Fruit fly (Drosophila melanogaster): ENCODE data around the gene Coq6.

Coq6 gene

dm6 chr2L:5507823-5508438, 24.1 kb downstream of the Coq6 start:
- peak in 1 of 2 experiments; percentile 64 for TF ChIP-seq foxo (GFP tag; optimal IDR thresholded peaks at IDR 0.05)
- TF ChIP-seq Dfd (GFP tag; optimal IDR thresholded peaks at IDR 0.05): no peak
- TF ChIP-seq sage (GFP tag; optimal IDR thresholded peaks at IDR 0.05): no peak
- peak; percentile 16 for TF ChIP-seq HLH106 (tag; optimal IDR thresholded peaks at IDR 0.05)

DNA sequence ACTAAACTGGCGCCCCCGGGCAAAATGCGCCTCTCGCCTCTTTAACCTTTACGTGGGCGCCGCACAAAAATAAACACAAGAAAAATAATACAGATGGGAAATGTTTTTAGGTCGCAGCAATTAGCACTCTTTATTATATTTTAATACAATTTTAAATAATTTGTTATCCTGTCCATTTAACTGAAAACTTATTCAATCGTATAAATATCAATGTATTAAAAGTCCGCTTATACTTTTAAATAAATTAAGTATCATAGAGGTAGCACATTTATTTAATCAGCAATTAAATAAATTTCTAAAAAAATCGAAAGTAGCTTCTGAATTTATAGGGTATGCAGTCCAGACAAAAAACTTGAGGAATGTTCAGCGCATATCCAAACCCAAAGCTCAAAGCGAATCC, 24.9 kb downstream of the Coq6 start:
- no peak for TF ChIP-seq Mio (GFP tag; optimal IDR thresholded peaks at IDR 0.05)
- TF ChIP-seq Hr78 (GFP tag; optimal IDR thresholded peaks at IDR 0.05): no peak
- no peak for TF ChIP-seq tai (GFP tag; optimal IDR thresholded peaks at IDR 0.05)
- TF ChIP-seq sage (GFP tag; optimal IDR thresholded peaks at IDR 0.05): no peak
- TF ChIP-seq Dif (GFP tag; optimal IDR thresholded peaks at IDR 0.05; ENCODE audit: partially characterized antibody): no peak
- TF ChIP-seq Abd-B (GFP tag; optimal IDR thresholded peaks at IDR 0.05): no peak
- TF ChIP-seq Rel (GFP tag; optimal IDR thresholded peaks at IDR 0.05): no peak
- TF ChIP-seq Rel (tag; optimal IDR thresholded peaks at IDR 0.05): no peak

DNA sequence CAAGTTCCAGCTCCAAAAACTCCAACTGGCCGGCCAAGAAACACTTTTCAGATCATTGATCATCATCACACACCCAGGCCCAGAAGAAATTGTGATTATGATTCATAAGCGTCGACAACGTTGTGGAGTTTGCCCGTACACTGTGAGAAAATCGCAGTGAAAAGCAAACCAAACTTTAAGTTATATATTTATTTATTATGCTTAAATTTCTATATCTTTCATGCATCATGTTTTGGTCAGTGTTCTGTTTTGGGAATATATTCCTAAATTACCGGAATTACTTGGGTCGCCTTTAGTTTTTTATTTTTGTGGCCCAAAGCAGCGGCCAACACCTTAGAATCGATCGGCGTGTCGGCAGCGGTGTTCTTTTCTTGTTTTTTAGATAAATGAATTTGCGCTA, 26.9 kb downstream of the Coq6 start:
- TF ChIP-seq psq (GFP tag; optimal IDR thresholded peaks at IDR 0.05) (peak; percentile 30), ey (GFP tag; optimal IDR thresholded peaks at IDR 0.05) (peak; percentile 28), dsf (GFP tag; optimal IDR thresholded peaks at IDR 0.05; ENCODE audit: borderline replicate concordance) (no peak), Dif (GFP tag; optimal IDR thresholded peaks at IDR 0.05; ENCODE audit: partially characterized antibody) (no peak), foxo (GFP tag; optimal IDR thresholded peaks at IDR 0.05) (peak in 1 of 2 experiments; percentile 34), OdsH (GFP tag; optimal IDR thresholded peaks at IDR 0.05) (peak; percentile 40), brk (GFP tag; optimal IDR thresholded peaks at IDR 0.05) (no peak), lola (GFP tag; optimal IDR thresholded peaks at IDR 0.05) (no peak), h (GFP tag; optimal IDR thresholded peaks at IDR 0.05) (peak; percentile 19), usp (GFP tag; optimal IDR thresholded peaks at IDR 0.05) (no peak), CrebA (GFP tag; optimal IDR thresholded peaks at IDR 0.05; ENCODE audit: borderline replicate concordance) (no peak), pan (optimal IDR thresholded peaks at IDR 0.05) (no peak), rgr (GFP tag; optimal IDR thresholded peaks at IDR 0.05) (no peak), br (GFP tag; optimal IDR thresholded peaks at IDR 0.05) (peak; percentile 40), HLH106 (tag; optimal IDR thresholded peaks at IDR 0.05) (peak; percentile 12), Dfd (GFP tag; optimal IDR thresholded peaks at IDR 0.05) (no peak), Hr78 (GFP tag; optimal IDR thresholded peaks at IDR 0.05) (no peak), Hnf4 (GFP tag; optimal IDR thresholded peaks at IDR 0.05) (peak; percentile 61), jim (GFP tag; optimal IDR thresholded peaks at IDR 0.05) (no peak), dl (GFP tag; optimal IDR thresholded peaks at IDR 0.05; ENCODE audit: insufficient read depth in 1 of 2, partially characterized antibody in 2 of 2) (no peak), Abd-B (GFP tag; optimal IDR thresholded peaks at IDR 0.05) (no peak), Hr83 (GFP tag; optimal IDR thresholded peaks at IDR 0.05; ENCODE audit: poor library complexity, severe bottlenecking) (no peak), GATAd (GFP tag; optimal IDR thresholded peaks at IDR 0.05) (no peak), tai (GFP tag; optimal IDR thresholded peaks at IDR 0.05) (no peak), Sp1 (GFP tag; optimal IDR thresholded peaks at IDR 0.05) (peak; percentile 32), Rel (GFP tag; optimal IDR thresholded peaks at IDR 0.05) (no peak), Rel (tag; optimal IDR thresholded peaks at IDR 0.05) (no peak), fru (GFP tag; optimal IDR thresholded peaks at IDR 0.05) (peak; percentile 55), Mio (GFP tag; optimal IDR thresholded peaks at IDR 0.05) (no peak), dmrt93B (GFP tag; optimal IDR thresholded peaks at IDR 0.05) (no peak), CG32264 (GFP tag; optimal IDR thresholded peaks at IDR 0.05) (no peak)

dm6 chr2L:5502868-5503267, 29.2 kb downstream of the Coq6 start:
- TF ChIP-seq Vsx2 (GFP tag; optimal IDR thresholded peaks at IDR 0.05; ENCODE audit: partially characterized antibody) (no peak), usp (GFP tag; optimal IDR thresholded peaks at IDR 0.05) (no peak), GATAd (GFP tag; optimal IDR thresholded peaks at IDR 0.05) (no peak), br (GFP tag; optimal IDR thresholded peaks at IDR 0.05) (no peak), N (GFP tag; optimal IDR thresholded peaks at IDR 0.05) (no peak), brk (GFP tag; optimal IDR thresholded peaks at IDR 0.05) (no peak), dmrt93B (GFP tag; optimal IDR thresholded peaks at IDR 0.05) (no peak), Hr78 (GFP tag; optimal IDR thresholded peaks at IDR 0.05) (no peak), Dfd (GFP tag; optimal IDR thresholded peaks at IDR 0.05) (no peak), CG32264 (GFP tag; optimal IDR thresholded peaks at IDR 0.05) (no peak), HLH106 (tag; optimal IDR thresholded peaks at IDR 0.05) (no peak), Mio (GFP tag; optimal IDR thresholded peaks at IDR 0.05) (no peak), foxo (GFP tag; optimal IDR thresholded peaks at IDR 0.05) (no peak), ey (GFP tag; optimal IDR thresholded peaks at IDR 0.05) (no peak)

Data from whole organism, wandering third instar larva.